Fruit fly (Drosophila melanogaster): ENCODE results near the gene CG15498.

DNA sequence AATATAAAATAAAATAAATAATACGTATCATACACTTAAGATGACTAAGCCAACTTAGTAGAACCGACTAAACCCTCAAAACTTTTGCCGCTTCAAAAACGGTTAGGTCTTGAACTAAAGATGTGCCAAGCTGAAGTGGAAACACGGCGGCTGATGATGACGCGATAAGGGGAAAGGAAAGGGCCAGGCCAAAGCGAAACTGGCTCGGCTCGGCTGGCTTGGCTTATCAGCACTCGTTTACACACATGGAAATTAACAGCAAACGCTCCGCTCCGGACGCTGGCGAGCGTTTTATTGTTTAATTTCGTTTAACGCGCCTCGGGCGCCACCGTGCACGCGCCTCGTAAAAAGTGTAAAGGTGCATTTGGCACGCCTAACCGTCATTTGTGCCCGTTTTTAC, 13.7 kb upstream of the CG15498 start:
- no peak for TF ChIP-seq insv (optimal IDR thresholded peaks at IDR 0.05)
- TF ChIP-seq Myc (optimal IDR thresholded peaks at IDR 0.05) = no peak
- no peak for TF ChIP-seq h (optimal IDR thresholded peaks at IDR 0.05)
- no peak for TF ChIP-seq Sin3A (optimal IDR thresholded peaks at IDR 0.05)
- TF ChIP-seq psq (optimal IDR thresholded peaks at IDR 0.05) = no peak
- TF ChIP-seq ttk (optimal IDR thresholded peaks at IDR 0.05) = no peak
